Worm (Caenorhabditis elegans): Measurements from ENCODE around the gene egas-1.

- TF ChIP-seq hnd-1 (tag; optimal IDR thresholded peaks at IDR 0.05) (no peak), hmbx-1 (tag; optimal IDR thresholded peaks at IDR 0.05) (no peak), ama-1 (optimal IDR thresholded peaks at IDR 0.05) (no peak), sea-1 (GFP tag; conservative IDR thresholded peaks at IDR 0.05) (no peak), B0310.2 (tag; optimal IDR thresholded peaks at IDR 0.05) (no peak), ceh-36 (tag; optimal IDR thresholded peaks at IDR 0.05) (no peak), aly-1 (tag; optimal IDR thresholded peaks at IDR 0.05) (no peak), ets-7 (tag; optimal IDR thresholded peaks at IDR 0.05) (no peak), tbx-37 (GFP tag; conservative IDR thresholded peaks at IDR 0.05) (no peak), F13C5.2 (tag; optimal IDR thresholded peaks at IDR 0.05) (no peak)
Measured at ce11 chrV:18674367-18674766, 34.3 kb downstream of the egas-1 start.

All from whole organism, early embryonic.